Fruit fly (Drosophila melanogaster) Kc167 (cell line): Measurements from ENCODE around the gene Bacc.

ENCODE experiments used
- Sin3A ChIP-seq: fragments of >200 bp; optimal IDR thresholded peaks from 2 replicates; lab custom pipeline; 2018; ENCODE audit warnings: missing external identifiers
- insv ChIP-seq: fragments of >200 bp; optimal IDR thresholded peaks from 3 replicates; lab custom pipeline; 2018; ENCODE audit warnings: missing external identifiers
- psq ChIP-seq: fragments of >200 bp; optimal IDR thresholded peaks from 2 replicates; lab custom pipeline; 2017; ENCODE audit warnings: missing external identifiers

- no peak for TF ChIP-seq Sin3A (lab: Kevin White, UChicago)
- no peak for TF ChIP-seq insv (lab: Kevin White, UChicago)
- TF ChIP-seq psq = no peak
Measured at dm6 chr2L:2725374-2725773, 26.9 kb upstream of the Bacc start, which contains the start of gene CG31689.
